Fruit fly (Drosophila melanogaster): ENCODE measurements around the gene CG11714.

CG11714 gene

dm6 chr3L:11485956-11486609, 36.4 kb downstream of the CG11714 start (continued):
- peak; percentile 12 for TF ChIP-seq CG1529 (GFP tag; optimal IDR thresholded peaks at IDR 0.05)
- no peak for TF ChIP-seq sc (optimal IDR thresholded peaks at IDR 0.05)
- TF ChIP-seq sc (GFP tag; optimal IDR thresholded peaks at IDR 0.05) = peak; percentile 7
- peak; percentile 35 for TF ChIP-seq CG10979 (tag; optimal IDR thresholded peaks at IDR 0.05)
- TF ChIP-seq pan (optimal IDR thresholded peaks at IDR 0.05) = no peak
- peak in 1 of 2 experiments; percentile 21 for TF ChIP-seq pan (GFP tag; optimal IDR thresholded peaks at IDR 0.05 in 1 of 2, IDR thresholded peaks at IDR 0.05 in 1 of 2)
- TF ChIP-seq CG18599 (GFP tag; optimal IDR thresholded peaks at IDR 0.05) = peak; percentile 5
- peak; percentile 25 for TF ChIP-seq Six4 (GFP tag; optimal IDR thresholded peaks at IDR 0.05)
- TF ChIP-seq Max (GFP tag; optimal IDR thresholded peaks at IDR 0.05) = peak; percentile 5
- 0 out of 2 replicates have a peak, but pooled peaks have one; percentile 12 for TF ChIP-seq Bgb (GFP tag; IDR thresholded peaks at IDR 0.05; ENCODE audit: partially characterized antibody)
- TF ChIP-seq vvl (GFP tag; IDR thresholded peaks at IDR 0.05) = peak; percentile 31; the same call in 1 of the 2 replicates

DNA sequence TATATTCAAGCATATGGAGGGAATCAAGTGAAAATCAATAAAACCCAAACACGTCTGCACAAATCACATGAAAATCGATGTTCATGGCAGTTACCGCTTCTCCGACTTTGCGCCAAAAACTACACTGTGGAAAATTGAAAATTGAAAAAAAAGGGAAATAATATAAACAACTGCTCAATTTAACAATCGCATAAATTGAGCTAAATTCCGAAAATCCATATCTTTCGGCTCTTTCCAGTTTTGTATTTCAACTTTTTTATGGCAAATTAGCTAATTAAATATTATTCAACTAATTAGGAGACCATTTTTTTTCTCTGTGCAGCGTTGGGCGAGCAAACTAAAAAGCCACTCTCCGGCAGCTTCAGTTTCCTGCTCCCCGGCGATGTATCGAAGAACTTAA, 38.0 kb downstream of the CG11714 start:
- TF ChIP-seq CG7271 (tag; optimal IDR thresholded peaks at IDR 0.05) (no peak), CG7357 (GFP tag; IDR thresholded peaks at IDR 0.05) (no peak), eve (GFP tag; optimal IDR thresholded peaks at IDR 0.05) (peak in 1 of 2 experiments; percentile 12), CG3847 (GFP tag; IDR thresholded peaks at IDR 0.05) (no peak), Hr51 (GFP tag; optimal IDR thresholded peaks at IDR 0.05) (peak in 1 of 2 experiments; percentile 33), Ets65A (GFP tag) (peak; percentile 33), Fer3 (tag; optimal IDR thresholded peaks at IDR 0.05) (peak; percentile 39), insv (GFP tag; optimal IDR thresholded peaks at IDR 0.05) (no peak), dati (GFP tag; IDR thresholded peaks at IDR 0.05) (no peak), Antp (GFP tag; optimal IDR thresholded peaks at IDR 0.05) (peak; percentile 7), prd (optimal IDR thresholded peaks at IDR 0.05) (no peak), prd (GFP tag; IDR thresholded peaks at IDR 0.05) (peak; percentile 56), Rfx (GFP tag; IDR thresholded peaks at IDR 0.05) (no peak), CkIIα-i1 (GFP tag; IDR thresholded peaks at IDR 0.05) (no peak), Xbp1 (GFP tag; optimal IDR thresholded peaks at IDR 0.05) (no peak), CG16815 (GFP tag; optimal IDR thresholded peaks at IDR 0.05) (no peak), crol (GFP tag; IDR thresholded peaks at IDR 0.05) (no peak), onecut (GFP tag; IDR thresholded peaks at IDR 0.05) (peak; percentile 82), nerfin-1 (tag; optimal IDR thresholded peaks at IDR 0.05) (no peak), Meics (GFP tag; optimal IDR thresholded peaks at IDR 0.05) (peak; percentile 49), caup (GFP tag; optimal IDR thresholded peaks at IDR 0.05; ENCODE audit: severe bottlenecking) (peak; percentile 38), H15 (GFP tag; IDR thresholded peaks at IDR 0.05) (no peak), toy (GFP tag; IDR thresholded peaks at IDR 0.05) (no peak), ind (GFP tag; optimal IDR thresholded peaks at IDR 0.05) (no peak), ATbp (GFP tag; optimal IDR thresholded peaks at IDR 0.05) (peak; percentile 10), sna (GFP tag; IDR thresholded peaks at IDR 0.05; ENCODE audit: partially characterized antibody) (no peak), CG7556 (GFP tag; optimal IDR thresholded peaks at IDR 0.05) (peak; percentile 39), trh (GFP tag; optimal IDR thresholded peaks at IDR 0.05) (no peak), CG13894 (tag; optimal IDR thresholded peaks at IDR 0.05) (no peak), gfzf (GFP tag; optimal IDR thresholded peaks at IDR 0.05) (no peak), nmo (GFP tag; optimal IDR thresholded peaks at IDR 0.05) (peak; percentile 44), CG15011 (GFP tag; optimal IDR thresholded peaks at IDR 0.05) (no peak), Hr39 (optimal IDR thresholded peaks at IDR 0.05) (no peak), CG30431 (GFP tag; optimal IDR thresholded peaks at IDR 0.05) (no peak), Xrp1 (GFP tag; IDR thresholded peaks at IDR 0.05) (peak; percentile 66), Dref (GFP tag; IDR thresholded peaks at IDR 0.05) (no peak), CG13296 (GFP tag; optimal IDR thresholded peaks at IDR 0.05) (peak; percentile 2), vvl (GFP tag; IDR thresholded peaks at IDR 0.05) (no peak), CG10209 (GFP tag; optimal IDR thresholded peaks at IDR 0.05) (peak; percentile 6), CG6854 (GFP tag; optimal IDR thresholded peaks at IDR 0.05) (peak; percentile 14)
